Worm (Caenorhabditis elegans) whole organism, L4 larva: Measurements from ENCODE around the gene nhr-53.

Source experiments
- D1046.2 ChIP-seq: fragments of 200-800 bp; sonication (Bioruptor generic); IDR thresholded peaks from 2 replicates; pipeline ENCODE4 v1.3.6; 2022; ENCODE audit warnings: missing genetic modification characterization, missing compliant biosample characterization
- F44E2.7 ChIP-seq: fragments of 200-800 bp; sonication (Bioruptor generic); IDR thresholded peaks from 2 replicates; pipeline ENCODE4 v2.1.2; 2022; ENCODE audit warnings: missing genetic modification characterization, missing compliant biosample characterization
- R02D3.7 ChIP-seq: fragments of 150-350 bp; sonication (generic microtip); optimal IDR thresholded peaks from 3 replicates; lab custom pipeline; 2014; ENCODE audit warnings: missing biosample characterization, missing genetic modification characterization
- T20F7.1 ChIP-seq: fragments of 200-800 bp; sonication (Bioruptor generic); optimal IDR thresholded peaks from 2 replicates; lab custom pipeline; 2018; ENCODE audit warnings: mild to moderate bottlenecking, missing genetic modification characterization, missing compliant biosample characterization
- T26A8.4 ChIP-seq: fragments of 200-800 bp; sonication (Bioruptor generic); IDR thresholded peaks from 2 replicates; pipeline ENCODE4 v1.3.6; 2022; ENCODE audit warnings: missing genetic modification characterization, missing compliant biosample characterization
- ZK337.2 ChIP-seq: fragments of 200-800 bp; sonication (Bioruptor generic); IDR thresholded peaks from 2 replicates; pipeline ENCODE4 v1.3.6; 2022; ENCODE audit warnings: missing genetic modification reagents, missing genetic modification characterization, missing compliant biosample characterization
- ZK546.5 ChIP-seq, 2 experiments: sonication (generic microtip); optimal IDR thresholded peaks; 2 replicates each; lab custom pipeline; 2017; ENCODE audit warnings: missing biosample characterization in 2 of 2, missing genetic modification characterization in 2 of 2
- aha-1 ChIP-seq: fragments of 150-350 bp; peaks from one replicate; lab custom pipeline; 2014; ENCODE audit warnings: missing biosample characterization, missing genetic modification characterization
- ama-1 ChIP-seq: fragments of 150-350 bp; optimal IDR thresholded peaks from 2 replicates; lab custom pipeline; 2014; ENCODE audit warnings: inconsistent platforms, mixed read lengths
- arid-1 ChIP-seq: fragments of 200-800 bp; sonication (Bioruptor generic); conservative IDR thresholded peaks from 2 replicates; pipeline ENCODE4 v1.3.6; 2022; ENCODE audit warnings: missing genetic modification reagents, missing genetic modification characterization, missing compliant biosample characterization
- ceh-20 ChIP-seq: fragments of 200-800 bp; sonication (Bioruptor generic); IDR thresholded peaks from 2 replicates; pipeline ENCODE4 v1.3.6; 2022; ENCODE audit warnings: missing genetic modification reagents, missing genetic modification characterization, missing compliant biosample characterization
- ceh-44 ChIP-seq: fragments of 200-800 bp; sonication (Bioruptor generic); IDR thresholded peaks from 2 replicates; pipeline ENCODE4 v1.3.6; 2022; ENCODE audit warnings: missing genetic modification reagents, missing genetic modification characterization, missing compliant biosample characterization
- ceh-62 ChIP-seq: sonication (generic microtip); optimal IDR thresholded peaks from 2 replicates; lab custom pipeline; 2017; ENCODE audit warnings: missing biosample characterization, missing genetic modification characterization
- ceh-82 ChIP-seq: sonication (generic microtip); optimal IDR thresholded peaks from 2 replicates; lab custom pipeline; 2017; ENCODE audit warnings: missing biosample characterization, missing genetic modification characterization
- ces-1 ChIP-seq: fragments of 150-350 bp; sonication (generic microtip); optimal IDR thresholded peaks from 4 replicates; lab custom pipeline; 2014; ENCODE audit warnings: missing biosample characterization, missing genetic modification reagents, missing genetic modification characterization
- daf-12 ChIP-seq: fragments of 150-350 bp; optimal IDR thresholded peaks from 2 replicates; lab custom pipeline; 2014; ENCODE audit warnings: missing biosample characterization, missing genetic modification reagents, missing genetic modification characterization
- daf-19 ChIP-seq: fragments of 200-800 bp; sonication (Bioruptor generic); conservative IDR thresholded peaks from 2 replicates; pipeline ENCODE4 v1.3.6; 2022; ENCODE audit warnings: missing genetic modification characterization, missing compliant biosample characterization
- dmd-6 ChIP-seq: fragments of 200-800 bp; sonication (Bioruptor generic); IDR thresholded peaks from 2 replicates; pipeline ENCODE4 v1.3.6; 2022; ENCODE audit warnings: missing genetic modification reagents, missing genetic modification characterization, missing compliant biosample characterization
- dmd-9 ChIP-seq: fragments of 200-800 bp; sonication (Bioruptor generic); IDR thresholded peaks from 2 replicates; pipeline ENCODE4 v1.3.6; 2022; ENCODE audit warnings: missing genetic modification reagents, missing genetic modification characterization, missing compliant biosample characterization
- dve-1 ChIP-seq: sonication (generic microtip); optimal IDR thresholded peaks from 2 replicates; lab custom pipeline; 2017; ENCODE audit warnings: antibody characterized with exemption, mild to moderate bottlenecking, missing genetic modification characterization, missing compliant biosample characterization; ENCODE audit not compliant: insufficient read depth
- egl-27 ChIP-seq: sonication (generic microtip); optimal IDR thresholded peaks from 3 replicates; lab custom pipeline; 2017; ENCODE audit warnings: missing biosample characterization, missing genetic modification reagents, missing genetic modification characterization
- fkh-10 ChIP-seq: fragments of 150-350 bp; optimal IDR thresholded peaks from 2 replicates; lab custom pipeline; 2014; ENCODE audit warnings: missing biosample characterization, missing genetic modification reagents, missing genetic modification characterization
- hif-1 ChIP-seq, 2 experiments: sonication (generic microtip); optimal IDR thresholded peaks; 2 replicates each; lab custom pipeline; 2016 to 2017; ENCODE audit warnings: missing compliant biosample characterization in 2 of 2, missing genetic modification characterization in 2 of 2, missing genetic modification reagents in 2 of 2, missing genotype in 2 of 2, mild to moderate bottlenecking in 1 of 2
- hmg-1.1 ChIP-seq: fragments of 200-800 bp; sonication (Bioruptor generic); IDR thresholded peaks from 2 replicates; pipeline ENCODE4 v1.3.6; 2022; ENCODE audit warnings: missing genetic modification reagents, missing genetic modification characterization, missing compliant biosample characterization
- jun-1 ChIP-seq: fragments of 150-350 bp; optimal IDR thresholded peaks from 2 replicates; lab custom pipeline; 2014; ENCODE audit warnings: missing biosample characterization, missing genetic modification reagents, missing genetic modification characterization
- lim-7 ChIP-seq: fragments of 200-800 bp; sonication (Bioruptor generic); IDR thresholded peaks from 2 replicates; pipeline ENCODE4 v1.3.6; 2022; ENCODE audit warnings: missing genetic modification characterization, missing compliant biosample characterization
- lin-13 ChIP-seq: fragments of 150-350 bp; optimal IDR thresholded peaks from 2 replicates; lab custom pipeline; 2014; ENCODE audit warnings: missing biosample characterization, missing genetic modification reagents, missing genetic modification characterization
- lin-39 ChIP-seq: fragments of 150-350 bp; optimal IDR thresholded peaks from 2 replicates; lab custom pipeline; 2014; ENCODE audit warnings: missing biosample characterization, missing genetic modification reagents, missing genetic modification characterization
- lir-3 ChIP-seq: sonication (generic microtip); optimal IDR thresholded peaks from 2 replicates; lab custom pipeline; 2016; ENCODE audit warnings: mild to moderate bottlenecking, missing genetic modification characterization, missing compliant biosample characterization
- lsy-2 ChIP-seq, 2 experiments: fragments of 150-350 bp in 1 of 2; sonication (generic microtip) in 1 of 2; optimal IDR thresholded peaks; 2 replicates each; lab custom pipeline; 2014 to 2017; ENCODE audit warnings: missing biosample characterization in 2 of 2, missing genetic modification characterization in 2 of 2
- madf-9 ChIP-seq: fragments of 200-800 bp; sonication (Bioruptor generic); conservative IDR thresholded peaks from 2 replicates; pipeline ENCODE4 v1.3.6; 2022; ENCODE audit warnings: missing genetic modification reagents, missing genetic modification characterization, missing compliant biosample characterization
- nhr-102 ChIP-seq: sonication (generic microtip); optimal IDR thresholded peaks from 2 replicates; lab custom pipeline; 2016; ENCODE audit warnings: mild to moderate bottlenecking, missing genetic modification characterization, moderate library complexity, missing compliant biosample characterization
- nhr-11 ChIP-seq: fragments of 150-350 bp; optimal IDR thresholded peaks from 2 replicates; lab custom pipeline; 2014; ENCODE audit warnings: missing biosample characterization, missing genetic modification characterization
- nhr-237 ChIP-seq: sonication (generic microtip); optimal IDR thresholded peaks from 2 replicates; lab custom pipeline; 2017; ENCODE audit warnings: missing biosample characterization, missing genetic modification characterization
- nhr-25 ChIP-seq: sonication (generic microtip); optimal IDR thresholded peaks from 2 replicates; lab custom pipeline; 2017; ENCODE audit warnings: missing genetic modification characterization, mild to moderate bottlenecking, missing compliant biosample characterization, antibody characterized with exemption, moderate library complexity, borderline replicate concordance; ENCODE audit not compliant: insufficient read depth
- nhr-28 ChIP-seq: fragments of 150-350 bp; optimal IDR thresholded peaks from 2 replicates; lab custom pipeline; 2014; ENCODE audit warnings: missing biosample characterization, missing genetic modification characterization
- nhr-42 ChIP-seq: fragments of 200-800 bp; sonication (Bioruptor generic); IDR thresholded peaks from 2 replicates; pipeline ENCODE4 v1.3.6; 2022; ENCODE audit warnings: missing genetic modification characterization, missing compliant biosample characterization
- nhr-48 ChIP-seq: sonication (generic microtip); optimal IDR thresholded peaks from 2 replicates; lab custom pipeline; 2016; ENCODE audit warnings: mild to moderate bottlenecking, missing genetic modification characterization, missing compliant biosample characterization
- nhr-6 ChIP-seq: fragments of 150-350 bp; optimal IDR thresholded peaks from 2 replicates; lab custom pipeline; 2014; ENCODE audit warnings: missing biosample characterization, missing genetic modification characterization
- nhr-77 ChIP-seq: fragments of 150-350 bp; optimal IDR thresholded peaks from 2 replicates; lab custom pipeline; 2014; ENCODE audit warnings: missing biosample characterization, missing genetic modification characterization
- rbr-2 ChIP-seq: sonication (generic microtip); optimal IDR thresholded peaks from 2 replicates; lab custom pipeline; 2016; ENCODE audit warnings: missing genotype, missing genetic modification characterization, missing compliant biosample characterization
- saeg-2 ChIP-seq: fragments of 200-800 bp; sonication (Bioruptor generic); IDR thresholded peaks from 2 replicates; pipeline ENCODE4 v1.3.6; 2022; ENCODE audit warnings: missing genetic modification reagents, missing genetic modification characterization, missing compliant biosample characterization
- snpc-4 ChIP-seq: fragments of 150-350 bp; optimal IDR thresholded peaks from 2 replicates; lab custom pipeline; 2014; ENCODE audit warnings: missing biosample characterization, missing genetic modification characterization
- spr-1 ChIP-seq: sonication (generic microtip); optimal IDR thresholded peaks from 2 replicates; lab custom pipeline; 2016; ENCODE audit warnings: mild to moderate bottlenecking, missing genetic modification characterization, missing compliant biosample characterization
- tra-1 ChIP-seq: fragments of 200-800 bp; sonication (Bioruptor generic); IDR thresholded peaks from 2 replicates; pipeline ENCODE4 v1.3.6; 2022; ENCODE audit warnings: missing genetic modification reagents, missing genetic modification characterization, missing compliant biosample characterization
- zip-2 ChIP-seq: fragments of 150-350 bp; optimal IDR thresholded peaks from 2 replicates; lab custom pipeline; 2014; ENCODE audit warnings: missing biosample characterization, missing genetic modification characterization
- ztf-7 ChIP-seq: fragments of 150-350 bp; optimal IDR thresholded peaks from 2 replicates; lab custom pipeline; 2014; ENCODE audit warnings: missing biosample characterization, missing genetic modification characterization

The nhr-53 gene

ce11 chrV:15664053-15664661, 38.0 kb downstream of the nhr-53 start (continued):
- peak in 1 of 2 experiments; percentile 42 for TF ChIP-seq lsy-2 (tag; optimal IDR thresholded peaks at IDR 0.05; lab: Kevin White, UChicago)
- no peak; the same call in 1 of the 2 replicates for TF ChIP-seq hmg-1.1 (GFP tag; lab: Robert Waterston, UW)
- no peak for TF ChIP-seq lir-3 (tag; lab: Kevin White, UChicago)
- no peak for TF ChIP-seq aha-1
- no peak for TF ChIP-seq lin-13
- TF ChIP-seq nhr-102 (tag; lab: Kevin White, UChicago), result no peak
- TF ChIP-seq T20F7.1 (GFP tag; lab: Kevin White, UChicago), result peak; percentile 38
- no peak for TF ChIP-seq egl-27 (tag; lab: Kevin White, UChicago)
- TF ChIP-seq nhr-25 (tag; lab: Kevin White, UChicago), result no peak
- TF ChIP-seq spr-1 (tag; lab: Kevin White, UChicago), result no peak
- TF ChIP-seq arid-1, result no peak
- no peak for TF ChIP-seq daf-12
- no peak for TF ChIP-seq saeg-2 (GFP tag; lab: Robert Waterston, UW)
- no peak for TF ChIP-seq R02D3.7 (tag; lab: Kevin White, UChicago)
- TF ChIP-seq nhr-77, result peak; percentile 44

ce11 chrV:15661580-15661979, 40.6 kb downstream of the nhr-53 start:
- TF ChIP-seq F44E2.7 (GFP tag; lab: Robert Waterston, UW) (no peak), dmd-9 (GFP tag; lab: Robert Waterston, UW) (no peak), nhr-42 (GFP tag; lab: Robert Waterston, UW) (no peak), fkh-10 (GFP tag; lab: Kevin White, UChicago) (no peak), ztf-7 (tag; lab: Kevin White, UChicago) (no peak), ceh-62 (tag; lab: Kevin White, UChicago) (no peak), tra-1 (GFP tag; lab: Robert Waterston, UW) (0 out of 2 replicates have a peak, but pooled peaks have one; percentile 32), ama-1 (lab: Kevin White, UChicago) (no peak), nhr-11 (tag; lab: Kevin White, UChicago) (no peak), nhr-6 (no peak), T26A8.4 (GFP tag; lab: Robert Waterston, UW) (peak; percentile 17; the same call in 1 of the 2 replicates), dve-1 (tag; lab: Kevin White, UChicago) (no peak), aha-1 (peak; percentile 80), madf-9 (no peak), D1046.2 (GFP tag; lab: Robert Waterston, UW) (no peak), ceh-20 (no peak), lin-39 (tag; lab: Kevin White, UChicago) (no peak)
- TF ChIP-seq, all 104 proteins: peak for 3

- no peak for TF ChIP-seq nhr-237
- peak; percentile 94 for TF ChIP-seq nhr-25 (tag; lab: Kevin White, UChicago)
- no peak for TF ChIP-seq ZK546.5 (tag; optimal IDR thresholded peaks at IDR 0.05; lab: Kevin White, UChicago)
- TF ChIP-seq snpc-4 (tag; lab: Kevin White, UChicago), result no peak
- no peak for TF ChIP-seq zip-2 (tag; lab: Kevin White, UChicago)
- no peak for TF ChIP-seq daf-12
- no peak for TF ChIP-seq ceh-82 (tag; lab: Kevin White, UChicago)
- no peak for TF ChIP-seq jun-1 (tag; lab: Kevin White, UChicago)
- TF ChIP-seq madf-9, result no peak
- no peak for TF ChIP-seq dmd-6
- no peak for TF ChIP-seq nhr-11 (tag; lab: Kevin White, UChicago)
- TF ChIP-seq ZK337.2 (GFP tag; lab: Robert Waterston, UW), result no peak
- TF ChIP-seq dve-1 (tag; lab: Kevin White, UChicago), result no peak
- no peak for TF ChIP-seq ama-1 (lab: Kevin White, UChicago)
- no peak for TF ChIP-seq lsy-2 (tag; optimal IDR thresholded peaks at IDR 0.05; lab: Kevin White, UChicago)
- TF ChIP-seq lim-7, result no peak
- no peak for TF ChIP-seq ceh-44
- TF ChIP-seq nhr-6, result no peak
- TF ChIP-seq aha-1, result no peak
- no peak for TF ChIP-seq hif-1 (tag; optimal IDR thresholded peaks at IDR 0.05; lab: Kevin White, UChicago)
- peak; percentile 20 for TF ChIP-seq nhr-28 (tag; lab: Kevin White, UChicago)
- TF ChIP-seq ceh-62 (tag; lab: Kevin White, UChicago), result no peak
- no peak for TF ChIP-seq hmg-1.1 (GFP tag; lab: Robert Waterston, UW)
- TF ChIP-seq rbr-2 (tag; lab: Kevin White, UChicago), result no peak
- no peak for TF ChIP-seq ces-1 (GFP tag; lab: Kevin White, UChicago)
- no peak for TF ChIP-seq daf-19
- no peak for TF ChIP-seq nhr-48 (tag; lab: Kevin White, UChicago)
- TF ChIP-seq ztf-7 (tag; lab: Kevin White, UChicago), result no peak
These were observed 41.2 kb downstream of the nhr-53 start for ce11 chrV:15661003-15661402.
